Worm (Caenorhabditis elegans) whole organism, L3 larva: Measurements from ENCODE around the gene uev-2.

Experiments used
- aly-2 ChIP-seq: fragments of 150-350 bp; optimal IDR thresholded peaks from 2 replicates; lab custom pipeline; 2014; ENCODE audit warnings: missing biosample characterization, missing genetic modification characterization
- ceh-28 ChIP-seq: fragments of 150-350 bp; optimal IDR thresholded peaks from 2 replicates; lab custom pipeline; 2014; ENCODE audit warnings: missing biosample characterization, missing genetic modification reagents, missing genetic modification characterization
- ceh-9 ChIP-seq: sonication (generic microtip); optimal IDR thresholded peaks from 2 replicates; lab custom pipeline; 2018; ENCODE audit warnings: missing biosample characterization, missing genetic modification characterization
- elt-2 ChIP-seq: sonication (generic microtip); optimal IDR thresholded peaks from 2 replicates; lab custom pipeline; 2016; ENCODE audit warnings: missing genetic modification reagents, mild to moderate bottlenecking, missing genetic modification characterization, missing compliant biosample characterization
- elt-3 ChIP-seq, 3 experiments: fragments of 150-350 bp in 1 of 3; sonication (generic microtip) in 2 of 3; optimal IDR thresholded peaks; 2 replicates in 2 of 3; 4 replicates in 1 of 3; lab custom pipeline; 2014 to 2017; ENCODE audit warnings: missing biosample characterization in 3 of 3, missing genetic modification characterization in 3 of 3
- fos-1 ChIP-seq: fragments of 150-350 bp; optimal IDR thresholded peaks from 2 replicates; lab custom pipeline; 2014; ENCODE audit warnings: missing biosample characterization, missing genetic modification characterization
- nhr-11 ChIP-seq: fragments of 150-350 bp; optimal IDR thresholded peaks from 2 replicates; lab custom pipeline; 2014; ENCODE audit warnings: missing biosample characterization, missing genetic modification characterization
- nhr-237 ChIP-seq: fragments of 150-350 bp; optimal IDR thresholded peaks from 2 replicates; lab custom pipeline; 2014; ENCODE audit warnings: missing biosample characterization, missing genetic modification characterization
- nhr-28 ChIP-seq: fragments of 150-350 bp; optimal IDR thresholded peaks from 2 replicates; lab custom pipeline; 2014; ENCODE audit warnings: missing biosample characterization, missing genetic modification characterization
- nhr-43 ChIP-seq: sonication (generic microtip); optimal IDR thresholded peaks from 2 replicates; lab custom pipeline; 2016; ENCODE audit warnings: mild to moderate bottlenecking, missing genetic modification characterization, missing compliant biosample characterization; ENCODE audit not compliant: poor library complexity, severe bottlenecking
- nhr-67 ChIP-seq: fragments of 150-350 bp; optimal IDR thresholded peaks from 2 replicates; lab custom pipeline; 2014; ENCODE audit warnings: missing biosample characterization, missing genetic modification characterization
- snpc-4 ChIP-seq: fragments of 150-350 bp; optimal IDR thresholded peaks from 2 replicates; lab custom pipeline; 2014; ENCODE audit warnings: missing biosample characterization, missing genetic modification characterization
- unc-39 ChIP-seq: sonication (generic microtip); optimal IDR thresholded peaks from 4 replicates; lab custom pipeline; 2017; ENCODE audit warnings: missing biosample characterization, missing genetic modification characterization
- ztf-11 ChIP-seq: fragments of 150-350 bp; optimal IDR thresholded peaks from 2 replicates; lab custom pipeline; 2014; ENCODE audit warnings: missing biosample characterization, missing genetic modification characterization

ce11 chrIII:5564325-5564724 lies 18.6 kb upstream of the uev-2 start:
- TF ChIP-seq nhr-43 (tag; lab: Kevin White, UChicago) (no peak), ceh-28 (tag; lab: Kevin White, UChicago) (no peak), aly-2 (tag; lab: Kevin White, UChicago) (no peak), ceh-9 (tag; lab: Kevin White, UChicago) (no peak), elt-3 (tag; optimal IDR thresholded peaks at IDR 0.05; lab: Kevin White, UChicago) (no peak), nhr-11 (tag; lab: Kevin White, UChicago) (no peak), nhr-28 (no peak), elt-2 (tag; lab: Kevin White, UChicago) (no peak), nhr-67 (tag; lab: Kevin White, UChicago) (no peak), ztf-11 (tag; lab: Kevin White, UChicago) (no peak), nhr-237 (tag; lab: Kevin White, UChicago) (no peak), snpc-4 (tag; lab: Kevin White, UChicago) (no peak), unc-39 (tag; lab: Kevin White, UChicago) (no peak), fos-1 (tag; lab: Kevin White, UChicago) (no peak)
